Worm (Caenorhabditis elegans) whole organism, young adult: ENCODE results near the gene C56G2.15.
A peak's percentile ranks its signal among the peaks of the same experiment; 100 is the strongest.

ENCODE experiments used
- B0019.2 ChIP-seq: fragments of 200-800 bp; sonication (Bioruptor generic); conservative IDR thresholded peaks from 2 replicates; pipeline ENCODE4 v1.3.6; 2022; ENCODE audit warnings: missing genetic modification reagents, missing genetic modification characterization, missing compliant biosample characterization
- C06A6.2 ChIP-seq: fragments of 200-800 bp; sonication (Bioruptor generic); conservative IDR thresholded peaks from 2 replicates; pipeline ENCODE4 v1.3.6; 2022; ENCODE audit warnings: missing genetic modification characterization, missing compliant biosample characterization
- D2030.7 ChIP-seq: fragments of 200-800 bp; sonication (Bioruptor generic); IDR thresholded peaks from 2 replicates; pipeline ENCODE4 v1.3.6; 2022; ENCODE audit warnings: missing genetic modification reagents, missing genetic modification characterization, missing compliant biosample characterization
- T26A5.8 ChIP-seq: sonication (generic microtip); optimal IDR thresholded peaks from 2 replicates; lab custom pipeline; 2016; ENCODE audit warnings: missing genetic modification characterization, missing compliant biosample characterization
- Y53G8AR.9 ChIP-seq: fragments of 200-800 bp; sonication (Bioruptor generic); conservative IDR thresholded peaks from 2 replicates; pipeline ENCODE4 v1.3.6; 2022; ENCODE audit warnings: missing genetic modification reagents, missing genetic modification characterization, missing compliant biosample characterization
- Y56A3A.18 ChIP-seq: fragments of 200-800 bp; sonication (Bioruptor generic); IDR thresholded peaks from 2 replicates; pipeline ENCODE4 v1.3.6; 2022; ENCODE audit warnings: missing genetic modification reagents, missing genetic modification characterization, missing compliant biosample characterization
- Y95B8A.8 ChIP-seq: fragments of 200-800 bp; sonication (Bioruptor generic); IDR thresholded peaks from 2 replicates; pipeline ENCODE4 v1.3.6; 2022; ENCODE audit warnings: missing genetic modification reagents, missing genetic modification characterization, missing compliant biosample characterization
- ama-1 ChIP-seq, 3 experiments: fragments of 150-350 bp in 1 of 3; sonication (generic microtip) in 2 of 3; optimal IDR thresholded peaks; 2 replicates each; lab custom pipeline; 2014 to 2018; ENCODE audit warnings: missing biosample characterization in 2 of 3, missing genetic modification characterization in 2 of 3, missing genetic modification reagents in 2 of 3
- aptf-2 ChIP-seq: fragments of 200-800 bp; sonication (Bioruptor generic); conservative IDR thresholded peaks from 2 replicates; pipeline ENCODE4 v1.3.6; 2022; ENCODE audit warnings: missing genetic modification reagents, missing genetic modification characterization, missing compliant biosample characterization
- atf-7 ChIP-seq: sonication (generic microtip); optimal IDR thresholded peaks from 2 replicates; lab custom pipeline; 2017; ENCODE audit warnings: mild to moderate bottlenecking, missing genetic modification characterization, missing compliant biosample characterization
- bed-2 ChIP-seq: fragments of 200-800 bp; sonication (Bioruptor generic); IDR thresholded peaks from 2 replicates; pipeline ENCODE4 v1.3.6; 2022; ENCODE audit warnings: missing genetic modification reagents, missing genetic modification characterization, missing compliant biosample characterization
- ceh-27 ChIP-seq: fragments of 200-800 bp; sonication (Bioruptor generic); optimal IDR thresholded peaks from 2 replicates; lab custom pipeline; 2018; ENCODE audit warnings: mild to moderate bottlenecking, missing genetic modification characterization, moderate library complexity, missing compliant biosample characterization
- ceh-58 ChIP-seq: fragments of 200-800 bp; sonication (Bioruptor generic); IDR thresholded peaks from 2 replicates; pipeline ENCODE4 v1.3.6; 2022; ENCODE audit warnings: missing genetic modification characterization, missing compliant biosample characterization
- chd-7 ChIP-seq: sonication (generic microtip); optimal IDR thresholded peaks from 2 replicates; lab custom pipeline; 2016; ENCODE audit warnings: mild to moderate bottlenecking, missing genetic modification characterization, moderate library complexity, missing compliant biosample characterization
- die-1 ChIP-seq: sonication (generic microtip); optimal IDR thresholded peaks from 2 replicates; lab custom pipeline; 2016; ENCODE audit warnings: missing genotype, mild to moderate bottlenecking, missing genetic modification characterization, missing compliant biosample characterization
- dox-1 ChIP-seq: fragments of 200-800 bp; sonication (Bioruptor generic); IDR thresholded peaks from 2 replicates; pipeline ENCODE4 v1.3.6; 2022; ENCODE audit warnings: missing genetic modification reagents, missing genetic modification characterization, missing compliant biosample characterization
- dpff-1 ChIP-seq: sonication (generic microtip); optimal IDR thresholded peaks from 2 replicates; lab custom pipeline; 2017; ENCODE audit warnings: mild to moderate bottlenecking, missing genetic modification characterization, missing compliant biosample characterization
- egl-44 ChIP-seq: fragments of 200-800 bp; sonication (Bioruptor generic); IDR thresholded peaks from 2 replicates; pipeline ENCODE4 v1.3.6; 2022; ENCODE audit warnings: missing genetic modification reagents, missing genetic modification characterization, missing compliant biosample characterization
- ekl-4 ChIP-seq: fragments of 200-800 bp; sonication (Bioruptor generic); IDR thresholded peaks from 2 replicates; pipeline ENCODE4 v1.3.6; 2022; ENCODE audit warnings: missing genetic modification reagents, missing genetic modification characterization, missing compliant biosample characterization
- ets-4 ChIP-seq: fragments of 200-800 bp; sonication (Bioruptor generic); optimal IDR thresholded peaks from 2 replicates; lab custom pipeline; 2018; ENCODE audit warnings: mild to moderate bottlenecking, missing genetic modification characterization, missing compliant biosample characterization
- gei-17 ChIP-seq: fragments of 200-800 bp; sonication (Bioruptor generic); optimal IDR thresholded peaks from 2 replicates; lab custom pipeline; 2018; ENCODE audit warnings: mild to moderate bottlenecking, missing genetic modification characterization, missing compliant biosample characterization
- hlh-26 ChIP-seq: fragments of 200-800 bp; sonication (Bioruptor generic); conservative IDR thresholded peaks from 2 replicates; pipeline ENCODE4 v1.3.6; 2022; ENCODE audit warnings: missing genetic modification reagents, missing genetic modification characterization, missing compliant biosample characterization
- hmg-20 ChIP-seq: fragments of 200-800 bp; sonication (Bioruptor generic); IDR thresholded peaks from 2 replicates; pipeline ENCODE4 v1.3.6; 2022; ENCODE audit warnings: missing genetic modification reagents, missing genetic modification characterization, missing compliant biosample characterization
- let-526 ChIP-seq: fragments of 200-800 bp; sonication (Bioruptor generic); IDR thresholded peaks from 2 replicates; pipeline ENCODE4 v1.3.6; 2022; ENCODE audit warnings: missing genetic modification reagents, missing genetic modification characterization, missing compliant biosample characterization
- lir-1 ChIP-seq: fragments of 200-800 bp; sonication (Bioruptor generic); conservative IDR thresholded peaks from 2 replicates; pipeline ENCODE4 v1.3.6; 2022; ENCODE audit warnings: missing genetic modification reagents, missing genetic modification characterization, missing compliant biosample characterization
- lsl-1 ChIP-seq: fragments of 200-800 bp; sonication (Bioruptor generic); optimal IDR thresholded peaks from 2 replicates; lab custom pipeline; 2018; ENCODE audit warnings: mild to moderate bottlenecking, missing genetic modification characterization, moderate library complexity, missing compliant biosample characterization
- madf-10 ChIP-seq: sonication (generic microtip); optimal IDR thresholded peaks from 2 replicates; lab custom pipeline; 2016; ENCODE audit warnings: mild to moderate bottlenecking, missing genetic modification characterization, missing compliant biosample characterization
- mcd-1 ChIP-seq: fragments of 200-800 bp; sonication (Bioruptor generic); IDR thresholded peaks from 2 replicates; pipeline ENCODE4 v1.3.6; 2022; ENCODE audit warnings: missing genetic modification reagents, missing genetic modification characterization, missing compliant biosample characterization
- nhr-80 ChIP-seq: sonication (generic microtip); optimal IDR thresholded peaks from 2 replicates; lab custom pipeline; 2016; ENCODE audit warnings: missing genetic modification characterization, missing compliant biosample characterization
- nhr-90 ChIP-seq: sonication (generic microtip); optimal IDR thresholded peaks from 2 replicates; lab custom pipeline; 2016; ENCODE audit warnings: missing genotype, mild to moderate bottlenecking, missing genetic modification characterization, missing compliant biosample characterization
- pbrm-1 ChIP-seq: fragments of 200-800 bp; sonication (Bioruptor generic); IDR thresholded peaks from 2 replicates; pipeline ENCODE4 v1.3.6; 2022; ENCODE audit warnings: missing genetic modification reagents, missing genetic modification characterization, missing compliant biosample characterization
- pha-4 ChIP-seq: fragments of 150-350 bp; sonication (generic microtip); optimal IDR thresholded peaks from 2 replicates; lab custom pipeline; 2014; ENCODE audit warnings: missing biosample characterization, missing genetic modification reagents, missing genetic modification characterization
- rcor-1 ChIP-seq: fragments of 200-800 bp; sonication (Bioruptor generic); IDR thresholded peaks from 2 replicates; pipeline ENCODE4 v1.3.6; 2022; ENCODE audit warnings: missing genetic modification reagents, missing genetic modification characterization, missing compliant biosample characterization
- rec-8 ChIP-seq, 2 experiments: sonication (generic microtip); optimal IDR thresholded peaks; 2 replicates each; lab custom pipeline; 2016; ENCODE audit warnings: mild to moderate bottlenecking in 2 of 2, missing genetic modification characterization in 2 of 2, missing genetic modification reagents in 2 of 2, missing genotype in 2 of 2, missing biosample characterization in 1 of 2, missing compliant biosample characterization in 1 of 2, moderate library complexity in 1 of 2
- rpc-1 ChIP-seq, 2 experiments: fragments of 150-350 bp in 1 of 2; sonication (generic microtip) in 1 of 2; optimal IDR thresholded peaks; 2 replicates each; lab custom pipeline; 2014 to 2018; ENCODE audit warnings: missing biosample characterization in 1 of 2, missing genetic modification characterization in 1 of 2, missing genetic modification reagents in 1 of 2, missing genotype in 1 of 2
- sdz-38 ChIP-seq: sonication (generic microtip); optimal IDR thresholded peaks from 2 replicates; lab custom pipeline; 2016; ENCODE audit warnings: missing genotype, missing genetic modification characterization, missing compliant biosample characterization
- snpc-1.3 ChIP-seq: sonication (generic microtip); optimal IDR thresholded peaks from 2 replicates; lab custom pipeline; 2017; ENCODE audit warnings: missing genetic modification characterization, mild to moderate bottlenecking, missing compliant biosample characterization, antibody characterized with exemption, moderate library complexity, missing genotype, missing genetic modification reagents; ENCODE audit not compliant: insufficient read depth
- sptf-2 ChIP-seq: fragments of 200-800 bp; sonication (Bioruptor generic); optimal IDR thresholded peaks from 2 replicates; lab custom pipeline; 2018; ENCODE audit warnings: mild to moderate bottlenecking, missing genetic modification characterization, missing compliant biosample characterization
- tbx-9 ChIP-seq: sonication (generic microtip); optimal IDR thresholded peaks from 2 replicates; lab custom pipeline; 2016; ENCODE audit warnings: borderline replicate concordance, missing genetic modification characterization, inconsistent platforms, missing compliant biosample characterization
- zfh-2 ChIP-seq: fragments of 200-800 bp; sonication (Bioruptor generic); conservative IDR thresholded peaks from 2 replicates; pipeline ENCODE4 v1.3.6; 2022; ENCODE audit warnings: missing genetic modification reagents, missing genetic modification characterization, missing compliant biosample characterization
- ztf-18 ChIP-seq: sonication (generic microtip); optimal IDR thresholded peaks from 2 replicates; lab custom pipeline; 2016; ENCODE audit warnings: missing genotype, mild to moderate bottlenecking, missing genetic modification characterization, missing compliant biosample characterization
- ztf-22 ChIP-seq: fragments of 200-800 bp; sonication (Bioruptor generic); optimal IDR thresholded peaks from 2 replicates; lab custom pipeline; 2018; ENCODE audit warnings: mild to moderate bottlenecking, missing genetic modification characterization, moderate library complexity, missing compliant biosample characterization
- ztf-25 ChIP-seq: fragments of 200-800 bp; sonication (Bioruptor generic); IDR thresholded peaks from 2 replicates; pipeline ENCODE4 v1.3.6; 2022; ENCODE audit warnings: missing genetic modification reagents, missing genetic modification characterization, missing compliant biosample characterization
- ztf-26 ChIP-seq: sonication (generic microtip); optimal IDR thresholded peaks from 2 replicates; lab custom pipeline; 2017; ENCODE audit warnings: missing genetic modification characterization, missing compliant biosample characterization
- ztf-28 ChIP-seq: fragments of 200-800 bp; sonication (Bioruptor generic); IDR thresholded peaks from 2 replicates; pipeline ENCODE4 v1.3.6; 2022; ENCODE audit warnings: missing genetic modification reagents, missing genetic modification characterization, missing compliant biosample characterization

C56G2.15 gene

DNA sequence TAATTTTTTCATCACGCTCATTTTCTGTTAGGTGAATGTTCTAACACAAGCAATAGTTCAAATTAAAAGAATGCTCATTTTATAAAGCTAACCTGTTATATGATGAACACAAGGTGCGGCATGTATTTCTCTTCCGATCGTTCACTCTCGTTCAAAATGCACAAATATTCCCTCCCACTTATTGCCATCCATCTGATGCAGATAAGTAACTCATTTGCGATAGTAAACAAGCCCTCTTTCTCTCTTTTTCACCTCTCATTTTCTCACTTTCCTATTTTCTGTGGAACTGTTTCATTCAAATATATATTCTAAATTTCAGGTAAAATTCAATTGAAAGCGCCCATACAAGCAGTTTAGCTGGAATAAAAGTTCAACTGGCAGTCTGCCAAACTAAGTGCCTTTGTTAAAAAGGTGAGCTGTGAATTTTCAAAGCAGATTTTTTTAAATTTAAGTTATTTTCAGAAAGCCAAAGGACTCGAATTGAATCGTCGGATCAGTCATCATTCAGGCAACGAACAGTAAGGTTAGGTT lies 21.7 kb downstream of the C56G2.15 start, which contains the start of the genes trmt-10C.2 and C56G2.22:
trmt-10C.2 (plus strand) TSS at position 314 of the 531 bp plus-strand sequence.
C56G2.22 (plus strand) TSS at position 481 of the 531 bp plus-strand sequence.
- TF ChIP-seq rcor-1 (GFP tag; lab: Robert Waterston, UW) = no peak
- TF ChIP-seq dpff-1 (tag; lab: Kevin White, UChicago) = no peak
- TF ChIP-seq Y53G8AR.9 (GFP tag; lab: Robert Waterston, UW) = 0 out of 2 replicates have a peak, but pooled peaks have one; percentile 49
- TF ChIP-seq hlh-26 (GFP tag; lab: Robert Waterston, UW) = no peak
- TF ChIP-seq bed-2 (GFP tag; lab: Robert Waterston, UW) = no peak
- peak; percentile 23 for TF ChIP-seq nhr-80 (tag; lab: Kevin White, UChicago)
- TF ChIP-seq ztf-22 (GFP tag; lab: Kevin White, UChicago) = no peak
- no peak for TF ChIP-seq die-1 (tag; lab: Kevin White, UChicago)
- no peak for TF ChIP-seq egl-44 (GFP tag; lab: Robert Waterston, UW)
- TF ChIP-seq aptf-2 (GFP tag; lab: Robert Waterston, UW) = no peak

DNA sequence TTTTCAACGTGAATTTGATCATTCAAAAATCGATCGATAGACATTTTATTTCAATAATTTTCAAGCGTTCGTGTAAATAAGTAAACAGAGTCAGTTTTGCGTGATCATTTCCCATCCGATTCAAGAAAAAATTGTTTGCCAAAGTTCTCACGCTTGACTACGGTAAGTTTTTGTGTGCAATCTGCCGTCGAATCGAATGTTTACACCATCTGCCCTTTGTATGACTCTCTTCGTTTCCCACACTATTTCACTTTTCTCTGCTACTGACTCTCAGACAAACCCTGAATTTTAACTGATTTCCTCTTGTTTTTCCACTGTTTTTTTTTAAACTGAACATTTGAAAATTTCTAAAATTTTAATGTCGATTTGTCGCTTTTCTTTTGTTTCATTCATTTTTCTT lies 23.0 kb downstream of the C56G2.15 start:
- TF ChIP-seq ztf-25 (no peak), ceh-58 (GFP tag; lab: Robert Waterston, UW) (no peak), ets-4 (GFP tag; lab: Kevin White, UChicago) (no peak), ztf-18 (peak; percentile 38), T26A5.8 (tag; lab: Kevin White, UChicago) (no peak), ama-1 (optimal IDR thresholded peaks at IDR 0.05; lab: Kevin White, UChicago) (no peak), ama-1 (GFP tag; optimal IDR thresholded peaks at IDR 0.05; lab: Kevin White, UChicago) (no peak), hmg-20 (no peak), snpc-1.3 (tag; lab: Kevin White, UChicago) (no peak), ztf-28 (GFP tag; lab: Robert Waterston, UW) (no peak), tbx-9 (no peak), sdz-38 (tag; lab: Kevin White, UChicago) (no peak), sptf-2 (no peak), ceh-27 (GFP tag; lab: Kevin White, UChicago) (peak; percentile 72), pha-4 (no peak), rpc-1 (optimal IDR thresholded peaks at IDR 0.05; lab: Kevin White, UChicago) (no peak), rpc-1 (tag; optimal IDR thresholded peaks at IDR 0.05; lab: Kevin White, UChicago) (no peak), atf-7 (tag; lab: Kevin White, UChicago) (peak; percentile 12), B0019.2 (peak; percentile 57), gei-17 (GFP tag; lab: Kevin White, UChicago) (no peak), dox-1 (peak; percentile 84), hlh-26 (GFP tag; lab: Robert Waterston, UW) (no peak), Y53G8AR.9 (GFP tag; lab: Robert Waterston, UW) (0 out of 2 replicates have a peak, but pooled peaks have one; percentile 28), zfh-2 (GFP tag; lab: Robert Waterston, UW) (no peak), lsl-1 (GFP tag; lab: Kevin White, UChicago) (peak; percentile 92), nhr-90 (tag; lab: Kevin White, UChicago) (no peak), let-526 (GFP tag; lab: Robert Waterston, UW) (peak; percentile 61; the same call in 1 of the 2 replicates), Y95B8A.8 (GFP tag; lab: Robert Waterston, UW) (no peak), Y56A3A.18 (GFP tag; lab: Robert Waterston, UW) (no peak), lir-1 (GFP tag; lab: Robert Waterston, UW) (peak; percentile 57; the same call in 1 of the 2 replicates), rec-8 (tag; optimal IDR thresholded peaks at IDR 0.05; lab: Kevin White, UChicago) (no peak), egl-44 (GFP tag; lab: Robert Waterston, UW) (no peak), ztf-26 (tag; lab: Kevin White, UChicago) (peak; percentile 13), pbrm-1 (GFP tag; lab: Robert Waterston, UW) (peak; percentile 83), madf-10 (tag; lab: Kevin White, UChicago) (peak; percentile 37), D2030.7 (GFP tag; lab: Robert Waterston, UW) (peak; percentile 85), C06A6.2 (GFP tag; lab: Robert Waterston, UW) (no peak), bed-2 (GFP tag; lab: Robert Waterston, UW) (no peak), ekl-4 (GFP tag; lab: Robert Waterston, UW) (peak; percentile 80), chd-7 (peak; percentile 47), mcd-1 (GFP tag; lab: Robert Waterston, UW) (peak; percentile 63; the same call in 1 of the 2 replicates)
